Worm (Caenorhabditis elegans): ENCODE results near the gene zhit-3.

DNA sequence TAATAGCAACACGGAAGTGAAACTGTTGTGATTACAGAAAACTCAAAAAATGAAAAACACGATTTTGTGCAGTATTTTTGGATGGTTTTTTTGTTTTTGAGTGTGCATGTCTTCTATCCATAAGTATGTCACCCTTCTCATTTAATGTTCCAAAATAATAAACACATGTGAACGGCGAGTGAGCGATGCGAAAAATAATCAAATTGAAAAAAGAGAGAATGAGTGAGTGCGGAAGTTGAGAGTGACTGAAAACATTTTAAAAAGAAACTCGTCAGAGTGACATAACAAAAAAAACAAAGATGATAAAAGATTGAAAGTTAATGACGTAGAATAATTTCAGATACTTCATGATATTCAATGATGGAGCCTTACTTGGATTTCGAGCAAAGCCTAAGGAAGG lies 37.6 kb upstream of the zhit-3 start:
- no peak for TF ChIP-seq nfya-1 (tag; optimal IDR thresholded peaks at IDR 0.05)
- TF ChIP-seq hlh-8 (tag; optimal IDR thresholded peaks at IDR 0.05), result no peak
- TF ChIP-seq sox-2 (GFP tag; IDR thresholded peaks at IDR 0.05), result no peak
- TF ChIP-seq syd-9 (tag; optimal IDR thresholded peaks at IDR 0.05), result no peak
- TF ChIP-seq pax-1 (tag; optimal IDR thresholded peaks at IDR 0.05), result no peak
- TF ChIP-seq fkh-10 (GFP tag; optimal IDR thresholded peaks at IDR 0.05), result no peak
- TF ChIP-seq ama-1 (optimal IDR thresholded peaks at IDR 0.05), result no peak
- no peak for TF ChIP-seq C38D4.7 (GFP tag; optimal IDR thresholded peaks at IDR 0.05)

All from whole organism, late embryonic.